Worm (Caenorhabditis elegans) whole organism, young adult: Measurements from ENCODE around the gene M88.3.

Experiments used
- B0336.3 ChIP-seq: fragments of 200-800 bp; sonication (Bioruptor generic); IDR thresholded peaks from 2 replicates; pipeline ENCODE4 v1.3.6; 2022; ENCODE audit warnings: missing genetic modification characterization, missing compliant biosample characterization
- C17E4.6 ChIP-seq: fragments of 200-800 bp; sonication (Bioruptor generic); IDR thresholded peaks from 2 replicates; pipeline ENCODE4 v1.3.6; 2022; ENCODE audit warnings: missing genetic modification reagents, missing genetic modification characterization, missing compliant biosample characterization
- F22D6.2 ChIP-seq: sonication (generic microtip); optimal IDR thresholded peaks from 2 replicates; lab custom pipeline; 2016; ENCODE audit warnings: mild to moderate bottlenecking, missing genetic modification characterization, missing compliant biosample characterization
- F23B12.7 ChIP-seq: sonication (generic microtip); optimal IDR thresholded peaks from 2 replicates; lab custom pipeline; 2017; ENCODE audit warnings: missing genetic modification characterization, mild to moderate bottlenecking, missing compliant biosample characterization, antibody characterized with exemption, moderate library complexity; ENCODE audit not compliant: insufficient read depth
- F33H1.4 ChIP-seq: fragments of 200-800 bp; sonication (Bioruptor generic); IDR thresholded peaks from 2 replicates; pipeline ENCODE4 v1.3.6; 2022; ENCODE audit warnings: missing genetic modification reagents, missing genetic modification characterization, missing compliant biosample characterization
- F39B2.1 ChIP-seq: fragments of 200-800 bp; sonication (Bioruptor generic); IDR thresholded peaks from 2 replicates; pipeline ENCODE4 v1.3.6; 2022; ENCODE audit warnings: missing genetic modification reagents, missing genetic modification characterization, missing compliant biosample characterization
- F49E8.2 ChIP-seq: sonication (generic microtip); optimal IDR thresholded peaks from 3 replicates; lab custom pipeline; 2017; ENCODE audit warnings: missing genetic modification characterization, mild to moderate bottlenecking, missing compliant biosample characterization, antibody characterized with exemption, moderate library complexity; ENCODE audit not compliant: insufficient read depth
- F52B5.7 ChIP-seq: sonication (generic microtip); optimal IDR thresholded peaks from 2 replicates; lab custom pipeline; 2016; ENCODE audit warnings: mild to moderate bottlenecking, missing genetic modification characterization, missing compliant biosample characterization
- F57C9.4 ChIP-seq: sonication (generic microtip); optimal IDR thresholded peaks from 2 replicates; lab custom pipeline; 2017; ENCODE audit warnings: mild to moderate bottlenecking, missing genetic modification characterization, missing compliant biosample characterization
- Y53F4B.3 ChIP-seq: fragments of 200-800 bp; sonication (Bioruptor generic); IDR thresholded peaks from 2 replicates; pipeline ENCODE4 v1.3.6; 2022; ENCODE audit warnings: missing genetic modification reagents, missing genetic modification characterization, missing compliant biosample characterization
- Y79H2A.3 ChIP-seq: fragments of 200-800 bp; sonication (Bioruptor generic); conservative IDR thresholded peaks from 2 replicates; pipeline ENCODE4 v1.3.6; 2022; ENCODE audit warnings: missing genetic modification reagents, missing genetic modification characterization, missing compliant biosample characterization
- ama-1 ChIP-seq, 3 experiments: fragments of 150-350 bp in 1 of 3; sonication (generic microtip) in 2 of 3; optimal IDR thresholded peaks; 2 replicates each; lab custom pipeline; 2014 to 2018; ENCODE audit warnings: missing biosample characterization in 2 of 3, missing genetic modification characterization in 2 of 3, missing genetic modification reagents in 2 of 3
- attf-3 ChIP-seq: fragments of 200-800 bp; sonication (Bioruptor generic); conservative IDR thresholded peaks from 2 replicates; pipeline ENCODE4 v1.3.6; 2022; ENCODE audit warnings: missing genetic modification reagents, missing genetic modification characterization, missing compliant biosample characterization
- ceh-58 ChIP-seq: fragments of 200-800 bp; sonication (Bioruptor generic); IDR thresholded peaks from 2 replicates; pipeline ENCODE4 v1.3.6; 2022; ENCODE audit warnings: missing genetic modification characterization, missing compliant biosample characterization
- dpff-1 ChIP-seq: sonication (generic microtip); optimal IDR thresholded peaks from 2 replicates; lab custom pipeline; 2017; ENCODE audit warnings: mild to moderate bottlenecking, missing genetic modification characterization, missing compliant biosample characterization
- dpl-1 ChIP-seq: fragments of 150-350 bp; optimal IDR thresholded peaks from 2 replicates; lab custom pipeline; 2014; ENCODE audit warnings: missing biosample characterization, missing genetic modification reagents, missing genetic modification characterization
- efl-1 ChIP-seq: fragments of 150-350 bp; optimal IDR thresholded peaks from 2 replicates; lab custom pipeline; 2014; ENCODE audit warnings: missing biosample characterization, missing genetic modification reagents, missing genetic modification characterization
- ets-4 ChIP-seq: fragments of 200-800 bp; sonication (Bioruptor generic); optimal IDR thresholded peaks from 2 replicates; lab custom pipeline; 2018; ENCODE audit warnings: mild to moderate bottlenecking, missing genetic modification characterization, missing compliant biosample characterization
- fkh-3 ChIP-seq: sonication (generic microtip); optimal IDR thresholded peaks from 2 replicates; lab custom pipeline; 2016; ENCODE audit warnings: mild to moderate bottlenecking, missing genetic modification characterization, missing compliant biosample characterization
- gei-17 ChIP-seq: fragments of 200-800 bp; sonication (Bioruptor generic); optimal IDR thresholded peaks from 2 replicates; lab custom pipeline; 2018; ENCODE audit warnings: mild to moderate bottlenecking, missing genetic modification characterization, missing compliant biosample characterization
- him-1 ChIP-seq: sonication (generic microtip); optimal IDR thresholded peaks from 2 replicates; lab custom pipeline; 2016; ENCODE audit warnings: missing genotype, missing genetic modification reagents, missing genetic modification characterization, missing compliant biosample characterization
- hsf-1 ChIP-seq: fragments of 200-800 bp; sonication (Bioruptor generic); IDR thresholded peaks from 2 replicates; pipeline ENCODE4 v1.3.6; 2022; ENCODE audit warnings: missing genetic modification reagents, missing genetic modification characterization, missing compliant biosample characterization
- lag-1 ChIP-seq: fragments of 200-800 bp; sonication (Bioruptor generic); IDR thresholded peaks from 2 replicates; pipeline ENCODE4 v1.3.6; 2022; ENCODE audit warnings: missing genetic modification reagents, missing genetic modification characterization, missing compliant biosample characterization
- let-526 ChIP-seq: fragments of 200-800 bp; sonication (Bioruptor generic); IDR thresholded peaks from 2 replicates; pipeline ENCODE4 v1.3.6; 2022; ENCODE audit warnings: missing genetic modification reagents, missing genetic modification characterization, missing compliant biosample characterization
- lin-40 ChIP-seq: sonication (generic microtip); optimal IDR thresholded peaks from 2 replicates; lab custom pipeline; 2016; ENCODE audit warnings: missing genetic modification characterization, mild to moderate bottlenecking, missing compliant biosample characterization, missing genotype, missing genetic modification reagents
- lir-1 ChIP-seq: fragments of 200-800 bp; sonication (Bioruptor generic); conservative IDR thresholded peaks from 2 replicates; pipeline ENCODE4 v1.3.6; 2022; ENCODE audit warnings: missing genetic modification reagents, missing genetic modification characterization, missing compliant biosample characterization
- madf-10 ChIP-seq: sonication (generic microtip); optimal IDR thresholded peaks from 2 replicates; lab custom pipeline; 2016; ENCODE audit warnings: mild to moderate bottlenecking, missing genetic modification characterization, missing compliant biosample characterization
- madf-8 ChIP-seq: fragments of 200-800 bp; sonication (Bioruptor generic); conservative IDR thresholded peaks from 2 replicates; pipeline ENCODE4 v1.3.6; 2022; ENCODE audit warnings: missing genetic modification reagents, missing genetic modification characterization, missing compliant biosample characterization
- mcd-1 ChIP-seq: fragments of 200-800 bp; sonication (Bioruptor generic); IDR thresholded peaks from 2 replicates; pipeline ENCODE4 v1.3.6; 2022; ENCODE audit warnings: missing genetic modification reagents, missing genetic modification characterization, missing compliant biosample characterization
- nfyb-1 ChIP-seq: fragments of 200-800 bp; sonication (Bioruptor generic); IDR thresholded peaks from 2 replicates; pipeline ENCODE4 v1.3.6; 2022; ENCODE audit warnings: missing genetic modification reagents, missing genetic modification characterization, missing compliant biosample characterization
- nhr-179 ChIP-seq: sonication (generic microtip); optimal IDR thresholded peaks from 2 replicates; lab custom pipeline; 2016; ENCODE audit warnings: mild to moderate bottlenecking, missing genetic modification characterization, missing compliant biosample characterization
- nhr-27 ChIP-seq: fragments of 200-800 bp; sonication (Bioruptor generic); optimal IDR thresholded peaks from 2 replicates; lab custom pipeline; 2018; ENCODE audit warnings: mild to moderate bottlenecking, missing genetic modification characterization, moderate library complexity, missing compliant biosample characterization
- rec-8 ChIP-seq, 2 experiments: sonication (generic microtip); optimal IDR thresholded peaks; 2 replicates each; lab custom pipeline; 2016; ENCODE audit warnings: mild to moderate bottlenecking in 2 of 2, missing genetic modification characterization in 2 of 2, missing genetic modification reagents in 2 of 2, missing genotype in 2 of 2, missing biosample characterization in 1 of 2, missing compliant biosample characterization in 1 of 2, moderate library complexity in 1 of 2
- repo-1 ChIP-seq: sonication (generic microtip); optimal IDR thresholded peaks from 2 replicates; lab custom pipeline; 2017; ENCODE audit warnings: mild to moderate bottlenecking, missing genetic modification characterization, missing compliant biosample characterization
- sdz-38 ChIP-seq: sonication (generic microtip); optimal IDR thresholded peaks from 2 replicates; lab custom pipeline; 2016; ENCODE audit warnings: missing genotype, missing genetic modification characterization, missing compliant biosample characterization
- snpc-3.4 ChIP-seq: sonication (generic microtip); optimal IDR thresholded peaks from 2 replicates; lab custom pipeline; 2017; ENCODE audit warnings: missing genetic modification characterization, mild to moderate bottlenecking, missing compliant biosample characterization, antibody characterized with exemption, moderate library complexity, missing genotype, missing genetic modification reagents
- somi-1 ChIP-seq: fragments of 200-800 bp; sonication (Bioruptor generic); optimal IDR thresholded peaks from 2 replicates; lab custom pipeline; 2018; ENCODE audit warnings: mild to moderate bottlenecking, missing genetic modification characterization, missing compliant biosample characterization
- tbp1 ChIP-seq: fragments of 200-800 bp; sonication (Bioruptor generic); optimal IDR thresholded peaks from 2 replicates; lab custom pipeline; 2018; ENCODE audit warnings: mild to moderate bottlenecking, missing genetic modification characterization, missing compliant biosample characterization
- unc-130 ChIP-seq: sonication (generic microtip); optimal IDR thresholded peaks from 2 replicates; lab custom pipeline; 2016; ENCODE audit warnings: missing genetic modification reagents, missing genetic modification characterization, missing compliant biosample characterization
- xnd-1 ChIP-seq: sonication (generic microtip); optimal IDR thresholded peaks from 2 replicates; lab custom pipeline; 2016; ENCODE audit warnings: missing genotype, missing genetic modification reagents, missing genetic modification characterization, missing compliant biosample characterization
- ztf-22 ChIP-seq: fragments of 200-800 bp; sonication (Bioruptor generic); optimal IDR thresholded peaks from 2 replicates; lab custom pipeline; 2018; ENCODE audit warnings: mild to moderate bottlenecking, missing genetic modification characterization, moderate library complexity, missing compliant biosample characterization
- ztf-26 ChIP-seq: sonication (generic microtip); optimal IDR thresholded peaks from 2 replicates; lab custom pipeline; 2017; ENCODE audit warnings: missing genetic modification characterization, missing compliant biosample characterization
- ztf-3 ChIP-seq: fragments of 200-800 bp; sonication (Bioruptor generic); optimal IDR thresholded peaks from 2 replicates; lab custom pipeline; 2018; ENCODE audit warnings: mild to moderate bottlenecking, missing genetic modification characterization, missing compliant biosample characterization

M88.3 gene

DNA sequence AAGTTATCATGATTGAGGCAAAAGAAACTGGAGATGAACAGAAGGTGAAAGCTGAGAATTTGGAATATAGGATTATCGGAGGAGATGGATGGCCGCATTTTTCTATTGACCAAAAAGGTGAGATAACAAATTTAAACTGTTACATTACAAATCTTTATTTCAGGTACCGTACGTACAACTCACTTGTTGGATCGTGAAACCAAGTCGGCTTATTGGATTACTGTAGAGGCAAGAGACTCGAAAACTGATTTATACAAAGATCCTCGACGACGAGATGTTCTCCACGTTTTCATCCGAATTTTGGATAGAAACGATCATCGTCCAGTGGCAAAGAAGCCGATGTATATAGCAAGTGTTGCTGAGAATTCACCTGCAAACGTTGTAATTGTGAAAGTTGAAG, 18.9 kb downstream of the M88.3 start (continued):
- no peak for TF ChIP-seq ztf-22 (GFP tag; lab: Kevin White, UChicago)
- no peak for TF ChIP-seq F39B2.1

DNA sequence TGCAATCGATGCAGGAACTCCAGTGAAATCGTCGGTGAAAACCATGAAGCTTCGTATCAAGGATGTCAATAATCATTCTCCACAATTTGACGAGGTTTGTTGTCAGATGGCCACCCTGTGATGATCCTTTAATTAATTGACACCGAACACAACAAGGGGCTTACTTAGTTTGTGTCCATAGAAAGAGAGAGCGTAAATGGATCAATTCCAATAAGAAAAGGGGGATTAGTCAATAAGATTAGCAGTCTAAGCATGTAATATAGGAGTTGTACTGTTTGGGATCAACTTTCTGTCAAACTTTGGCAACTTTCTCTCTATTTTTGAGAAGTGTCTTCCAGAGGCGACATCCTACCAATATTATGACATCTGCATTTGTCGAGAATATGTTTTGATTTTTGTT, 20.8 kb downstream of the M88.3 start:
- TF ChIP-seq Y53F4B.3 (GFP tag; lab: Robert Waterston, UW) (no peak), C17E4.6 (GFP tag; lab: Robert Waterston, UW) (no peak), mcd-1 (GFP tag; lab: Robert Waterston, UW) (no peak), attf-3 (no peak), snpc-3.4 (tag; lab: Kevin White, UChicago) (no peak), F52B5.7 (tag; lab: Kevin White, UChicago) (no peak), somi-1 (GFP tag; lab: Kevin White, UChicago) (no peak), ztf-3 (GFP tag; lab: Kevin White, UChicago) (no peak), B0336.3 (GFP tag; lab: Robert Waterston, UW) (no peak), repo-1 (tag; lab: Kevin White, UChicago) (no peak), F33H1.4 (GFP tag; lab: Robert Waterston, UW) (no peak), hsf-1 (no peak), nhr-179 (tag; lab: Kevin White, UChicago) (no peak), ets-4 (GFP tag; lab: Kevin White, UChicago) (no peak), F23B12.7 (tag; lab: Kevin White, UChicago) (no peak), ama-1 (optimal IDR thresholded peaks at IDR 0.05; lab: Kevin White, UChicago) (no peak), ama-1 (GFP tag; optimal IDR thresholded peaks at IDR 0.05; lab: Kevin White, UChicago) (no peak), nfyb-1 (GFP tag; lab: Robert Waterston, UW) (no peak), nhr-27 (no peak), unc-130 (GFP tag; lab: Kevin White, UChicago) (no peak)

- no peak for TF ChIP-seq let-526 (GFP tag; lab: Robert Waterston, UW)
- no peak for TF ChIP-seq ets-4 (GFP tag; lab: Kevin White, UChicago)
- no peak for TF ChIP-seq lin-40
These were observed 21.4 kb downstream of the M88.3 start for ce11 chrIII:4523411-4523810.

ce11 chrIII:4520057-4520456, 24.8 kb downstream of the M88.3 start, which contains the start of gene cdh-4:
TSS of gene cdh-4 (plus strand) at chrIII:4520357.
- peak; percentile 41 for TF ChIP-seq efl-1 (GFP tag; lab: Kevin White, UChicago)
- no peak for TF ChIP-seq rec-8 (tag; optimal IDR thresholded peaks at IDR 0.05; lab: Kevin White, UChicago)
- peak; percentile 5 for TF ChIP-seq xnd-1 (tag; lab: Kevin White, UChicago)
- TF ChIP-seq Y79H2A.3 (GFP tag; lab: Robert Waterston, UW) = no peak
- peak; percentile 62; the same call in 1 of the 2 replicates for TF ChIP-seq madf-8 (GFP tag; lab: Robert Waterston, UW)
- TF ChIP-seq dpl-1 (GFP tag; lab: Kevin White, UChicago) = peak; percentile 29
- TF ChIP-seq F22D6.2 = no peak
- TF ChIP-seq, all 124 proteins: peak for 4

DNA sequence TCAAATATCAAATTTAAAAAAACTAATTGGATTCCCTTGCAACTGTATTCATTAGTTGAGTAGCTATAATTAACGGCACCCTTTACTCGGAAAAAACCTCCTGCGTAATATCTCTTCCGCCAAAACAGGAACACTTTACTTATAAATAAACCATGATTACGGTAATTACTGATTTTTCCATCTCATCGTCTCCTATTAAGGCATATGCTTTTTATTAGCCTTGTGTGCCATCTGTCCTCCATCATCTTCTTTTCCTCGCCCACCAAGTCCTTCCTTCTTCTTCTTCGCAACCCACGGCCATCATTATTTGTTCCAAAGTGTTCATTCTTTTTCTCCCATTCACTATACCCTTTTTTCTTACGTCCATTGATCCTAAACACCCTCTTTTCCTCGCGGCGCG, 25.4 kb downstream of the M88.3 start:
- no peak for TF ChIP-seq F33H1.4 (GFP tag; lab: Robert Waterston, UW)
- TF ChIP-seq nfyb-1 (GFP tag; lab: Robert Waterston, UW) = no peak
- TF ChIP-seq gei-17 (GFP tag; lab: Kevin White, UChicago) = no peak
- TF ChIP-seq ceh-58 (GFP tag; lab: Robert Waterston, UW) = no peak
- no peak for TF ChIP-seq him-1 (tag; lab: Kevin White, UChicago)
- no peak for TF ChIP-seq madf-8 (GFP tag; lab: Robert Waterston, UW)
- no peak for TF ChIP-seq dpff-1 (tag; lab: Kevin White, UChicago)
- no peak for TF ChIP-seq lag-1 (GFP tag; lab: Robert Waterston, UW)
- TF ChIP-seq somi-1 (GFP tag; lab: Kevin White, UChicago) = no peak
- no peak for TF ChIP-seq fkh-3
- no peak for TF ChIP-seq F57C9.4 (tag; lab: Kevin White, UChicago)
- no peak for TF ChIP-seq tbp1 (GFP tag; lab: Kevin White, UChicago)
- no peak for TF ChIP-seq lir-1 (GFP tag; lab: Robert Waterston, UW)
- no peak for TF ChIP-seq F49E8.2 (tag; lab: Kevin White, UChicago)
- no peak for TF ChIP-seq sdz-38 (tag; lab: Kevin White, UChicago)
- TF ChIP-seq ztf-26 (tag; lab: Kevin White, UChicago) = no peak
- TF ChIP-seq madf-10 = no peak
